Fruit fly (Drosophila melanogaster): ENCODE data around the gene acs.

- TF ChIP-seq psq (optimal IDR thresholded peaks at IDR 0.05), result no peak
- no peak for TF ChIP-seq CG8478 (optimal IDR thresholded peaks at IDR 0.05)
- TF ChIP-seq pan (optimal IDR thresholded peaks at IDR 0.05), result no peak
- no peak for TF ChIP-seq EcR (GFP tag; optimal IDR thresholded peaks at IDR 0.05)
- TF ChIP-seq Dll (optimal IDR thresholded peaks at IDR 0.05), result no peak
Measured at dm6 chr3L:2021858-2022257, 50.4 kb downstream of the acs start, which contains the start of gene Grl62a.

Data from whole organism.